Worm (Caenorhabditis elegans) whole organism, mixed stage, embryonic: ENCODE data around the gene Y57G11C.22.

Source experiments
- M03D4.4 ChIP-seq: sonication (generic microtip); optimal IDR thresholded peaks from 2 replicates; lab custom pipeline; 2017; ENCODE audit warnings: mild to moderate bottlenecking, missing genetic modification characterization, missing compliant biosample characterization
- hlh-1 ChIP-seq: fragments of 150-350 bp; optimal IDR thresholded peaks from 2 replicates; lab custom pipeline; 2014; ENCODE audit warnings: missing biosample characterization, missing genetic modification reagents, missing genetic modification characterization
- lin-13 ChIP-seq: fragments of 150-350 bp; optimal IDR thresholded peaks from 2 replicates; lab custom pipeline; 2014; ENCODE audit warnings: missing biosample characterization, missing genetic modification characterization
- lsy-2 ChIP-seq: fragments of 150-350 bp; optimal IDR thresholded peaks from 2 replicates; lab custom pipeline; 2014; ENCODE audit warnings: missing biosample characterization, missing genetic modification characterization
- nhr-12 ChIP-seq: fragments of 150-350 bp; optimal IDR thresholded peaks from 2 replicates; lab custom pipeline; 2014; ENCODE audit warnings: missing biosample characterization, missing genetic modification characterization
- nhr-28 ChIP-seq: fragments of 150-350 bp; optimal IDR thresholded peaks from 2 replicates; lab custom pipeline; 2014; ENCODE audit warnings: missing biosample characterization, missing genetic modification characterization
- nhr-76 ChIP-seq: sonication (generic microtip); optimal IDR thresholded peaks from 2 replicates; lab custom pipeline; 2017; ENCODE audit warnings: missing biosample characterization, missing genetic modification characterization
- ztf-11 ChIP-seq: fragments of 150-350 bp; optimal IDR thresholded peaks from 2 replicates; lab custom pipeline; 2014; ENCODE audit warnings: missing biosample characterization, missing genetic modification characterization

DNA sequence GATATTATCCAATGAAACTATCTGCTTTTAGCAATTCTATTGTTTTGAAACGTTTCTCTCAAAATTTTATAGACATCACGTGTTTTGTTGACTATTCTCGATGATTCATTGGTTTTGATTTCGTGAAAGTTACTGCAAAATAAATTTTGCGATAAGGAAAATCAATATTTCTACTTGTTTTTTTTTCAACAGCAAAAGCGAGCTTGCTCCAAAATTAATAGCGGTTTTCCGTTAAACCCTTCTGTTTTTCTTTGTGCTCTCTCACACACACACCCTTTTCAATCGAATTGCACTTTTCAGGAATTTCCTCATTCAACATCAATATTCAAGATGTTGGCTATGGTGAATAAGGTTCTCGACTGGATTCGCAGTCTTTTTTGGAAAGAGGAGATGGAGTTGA is 39.2 kb upstream of the Y57G11C.22 start, which contains the start of gene arl-8:
- TF ChIP-seq nhr-76 (tag; lab: Kevin White, UChicago): no peak
- no peak for TF ChIP-seq nhr-12 (tag; lab: Kevin White, UChicago)
- TF ChIP-seq lsy-2: no peak
- no peak for TF ChIP-seq ztf-11 (tag; lab: Kevin White, UChicago)
- TF ChIP-seq hlh-1 (tag; lab: Kevin White, UChicago): no peak
- TF ChIP-seq M03D4.4 (tag; lab: Kevin White, UChicago): no peak
- no peak for TF ChIP-seq lin-13 (tag; lab: Kevin White, UChicago)
- no peak for TF ChIP-seq nhr-28 (tag; lab: Kevin White, UChicago)
